Fruit fly (Drosophila melanogaster) whole organism, prepupa: Measurements from ENCODE around the gene CG11360.

Experiments used
- CG31627 ChIP-seq: fragments of 200-800 bp; sonication (Bioruptor generic); optimal IDR thresholded peaks from 3 replicates; lab custom pipeline; 2016; ENCODE audit warnings: missing biosample characterization, missing genetic modification characterization
- CG6808 ChIP-seq: fragments of 200-800 bp; sonication (Bioruptor generic); optimal IDR thresholded peaks from 3 replicates; lab custom pipeline; 2017; ENCODE audit warnings: missing biosample characterization, missing genetic modification characterization, mild to moderate bottlenecking, moderate library complexity, missing genetic modification reagents
- salr ChIP-seq, 2 experiments: fragments of 200-800 bp; sonication (Bioruptor generic); optimal IDR thresholded peaks; 3 replicates each; lab custom pipeline; 2016 to 2018; ENCODE audit warnings: missing biosample characterization in 2 of 2, missing genetic modification characterization in 2 of 2, mild to moderate bottlenecking in 1 of 2

- no peak for TF ChIP-seq CG31627 (GFP tag; lab: Kevin White, UChicago)
- no peak for TF ChIP-seq CG6808 (GFP tag; lab: Kevin White, UChicago)
- TF ChIP-seq salr (GFP tag; optimal IDR thresholded peaks at IDR 0.05; lab: Kevin White, UChicago) = no peak
These were observed 24.4 kb upstream of the CG11360 start, which contains the start of gene Ekar for dm6 chr4:646414-647016.
